Worm (Caenorhabditis elegans) whole organism, L4 larva: ENCODE measurements around the gene srx-38.

Experiments used
- Y105C5A.15 ChIP-seq: fragments of 200-800 bp; sonication (Bioruptor generic); IDR thresholded peaks from 2 replicates; pipeline ENCODE4 v1.3.6; 2022; ENCODE audit warnings: missing genetic modification characterization, missing compliant biosample characterization
- Y5F2A.4 ChIP-seq: fragments of 200-800 bp; sonication (Bioruptor generic); optimal IDR thresholded peaks from 2 replicates; lab custom pipeline; 2018; ENCODE audit warnings: mild to moderate bottlenecking, missing genetic modification characterization, missing compliant biosample characterization
- ceh-82 ChIP-seq: sonication (generic microtip); optimal IDR thresholded peaks from 2 replicates; lab custom pipeline; 2017; ENCODE audit warnings: missing biosample characterization, missing genetic modification characterization
- lin-39 ChIP-seq: fragments of 150-350 bp; optimal IDR thresholded peaks from 2 replicates; lab custom pipeline; 2014; ENCODE audit warnings: missing biosample characterization, missing genetic modification reagents, missing genetic modification characterization
- madf-5 ChIP-seq, 2 experiments: fragments of 200-800 bp; sonication (Bioruptor generic); IDR thresholded peaks; 2 replicates each; pipeline ENCODE4 v1.3.6; 2022; ENCODE audit warnings: missing compliant biosample characterization in 2 of 2, missing genetic modification characterization in 2 of 2
- nhr-11 ChIP-seq: fragments of 150-350 bp; optimal IDR thresholded peaks from 2 replicates; lab custom pipeline; 2014; ENCODE audit warnings: missing biosample characterization, missing genetic modification characterization
- snpc-4 ChIP-seq: fragments of 150-350 bp; optimal IDR thresholded peaks from 2 replicates; lab custom pipeline; 2014; ENCODE audit warnings: missing biosample characterization, missing genetic modification characterization
- zfp-3 ChIP-seq: fragments of 200-800 bp; sonication (Bioruptor generic); conservative IDR thresholded peaks from 2 replicates; pipeline ENCODE4 v1.3.6; 2022; ENCODE audit warnings: missing genetic modification reagents, missing genetic modification characterization, missing compliant biosample characterization

ce11 chrV:5130018-5130417 is 25.4 kb downstream of the srx-38 start, which contains the start of gene F14F9.8:
- TF ChIP-seq snpc-4 (tag; lab: Kevin White, UChicago) = no peak
- no peak for TF ChIP-seq nhr-11
- no peak for TF ChIP-seq madf-5 (GFP tag; IDR thresholded peaks at IDR 0.05; lab: Robert Waterston, UW)
- no peak for TF ChIP-seq zfp-3
- TF ChIP-seq Y105C5A.15 = no peak
- no peak for TF ChIP-seq Y5F2A.4
- TF ChIP-seq lin-39 (tag; lab: Kevin White, UChicago) = no peak
- no peak for TF ChIP-seq ceh-82
